Fruit fly (Drosophila melanogaster): Measurements from ENCODE around the gene CG7991.

Gene CG7991

DNA sequence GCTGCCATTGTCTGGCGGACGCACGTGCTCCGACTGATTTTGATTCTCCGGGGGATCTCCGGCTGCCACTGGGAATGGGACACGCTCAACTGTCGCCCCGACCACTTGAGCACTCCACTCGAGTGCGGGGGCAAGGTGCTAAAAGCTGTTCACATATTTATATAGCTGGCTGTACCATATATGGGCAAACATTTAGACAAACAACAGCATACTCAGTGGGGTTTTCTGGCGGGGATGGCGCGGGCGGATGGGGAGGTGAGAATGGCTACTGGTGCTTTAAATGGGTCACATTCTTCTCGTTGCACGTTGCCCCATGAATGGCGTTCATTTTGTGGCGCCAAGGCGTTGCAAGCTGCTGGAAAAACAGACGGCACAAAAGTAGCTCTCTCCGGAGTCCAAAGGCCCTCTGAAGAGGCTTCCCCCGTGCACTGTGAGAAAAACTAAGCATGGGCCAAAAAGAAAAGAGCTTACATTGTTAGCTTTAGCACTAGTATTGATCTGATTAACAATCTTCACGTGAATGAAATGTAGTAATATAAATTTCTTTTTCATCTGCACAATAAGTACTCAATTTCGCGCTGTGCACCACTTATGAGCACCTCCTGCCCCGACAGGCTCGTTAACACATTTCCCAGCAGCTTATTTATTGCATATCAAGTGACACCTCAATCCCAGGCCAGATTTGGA, 16.4 kb downstream of the CG7991 start (continued):
- TF ChIP-seq dac (GFP tag; optimal IDR thresholded peaks at IDR 0.05) = peak; percentile 18
- peak; percentile 87 for TF ChIP-seq CG3919 (GFP tag; optimal IDR thresholded peaks at IDR 0.05)
- peak; percentile 72 for TF ChIP-seq CG7368 (GFP tag; optimal IDR thresholded peaks at IDR 0.05)
- TF ChIP-seq Sox102F (GFP tag; optimal IDR thresholded peaks at IDR 0.05) = peak; percentile 27
- peak; percentile 48 for TF ChIP-seq CG8632 (GFP tag; optimal IDR thresholded peaks at IDR 0.05)
- peak; percentile 88 for TF ChIP-seq CG6163 (GFP tag; IDR thresholded peaks at IDR 0.05)
- peak; percentile 78 for TF ChIP-seq CG3032 (tag; optimal IDR thresholded peaks at IDR 0.05)
- TF ChIP-seq CG10631 (GFP tag; optimal IDR thresholded peaks at IDR 0.05) = peak; percentile 77
- peak; percentile 80 for TF ChIP-seq Hr4 (GFP tag; optimal IDR thresholded peaks at IDR 0.05)

DNA sequence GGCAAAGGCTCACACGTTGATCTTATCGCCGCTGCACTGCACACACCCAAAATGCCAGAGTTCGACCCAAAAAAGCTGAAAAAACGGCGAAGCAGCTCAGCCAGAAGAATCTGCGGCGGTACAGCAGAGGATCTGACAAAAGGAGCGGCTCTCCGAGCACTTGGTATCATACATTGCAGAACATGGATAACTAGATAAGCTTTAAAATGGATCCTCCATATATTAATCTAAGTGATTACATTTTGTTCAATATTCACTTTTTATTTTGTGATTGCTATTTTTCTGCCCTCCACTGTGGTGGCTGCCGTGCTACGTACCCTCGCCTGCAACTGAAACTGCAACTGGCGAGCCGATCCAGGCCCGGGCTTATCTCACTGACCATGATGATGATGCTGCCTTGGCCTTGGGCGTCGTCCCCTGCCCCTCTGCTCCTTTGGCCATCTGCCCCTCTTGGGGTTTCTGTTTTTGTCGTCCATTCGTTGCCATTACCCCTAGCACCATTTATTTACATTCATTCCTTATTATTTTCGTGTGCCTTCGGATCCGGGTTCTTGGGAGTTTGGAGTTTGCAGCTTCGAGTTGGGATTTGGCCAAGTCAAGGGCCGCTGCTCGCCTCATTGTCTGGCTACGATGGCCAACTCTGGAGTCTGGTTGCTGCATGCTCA, 17.7 kb downstream of the CG7991 start:
- TF ChIP-seq CG10669 (GFP tag; optimal IDR thresholded peaks at IDR 0.05) (peak; percentile 83), fkh (GFP tag; optimal IDR thresholded peaks at IDR 0.05) (no peak), Ets96B (tag; optimal IDR thresholded peaks at IDR 0.05) (peak; percentile 84), CG6163 (GFP tag; IDR thresholded peaks at IDR 0.05) (peak; percentile 96), CG6792 (GFP tag; optimal IDR thresholded peaks at IDR 0.05) (peak; percentile 92), Hr39 (GFP tag; optimal IDR thresholded peaks at IDR 0.05) (peak; percentile 94), OdsH (GFP tag; optimal IDR thresholded peaks at IDR 0.05) (peak; percentile 89), Sox14 (GFP tag; optimal IDR thresholded peaks at IDR 0.05) (peak; percentile 93), CG9139 (GFP tag; optimal IDR thresholded peaks at IDR 0.05) (peak; percentile 70), net (GFP tag; optimal IDR thresholded peaks at IDR 0.05) (peak; percentile 87), svp (GFP tag) (peak; percentile 96), CG31627 (GFP tag; optimal IDR thresholded peaks at IDR 0.05) (peak; percentile 93), dac (GFP tag; optimal IDR thresholded peaks at IDR 0.05) (peak; percentile 43), cyc (GFP tag; optimal IDR thresholded peaks at IDR 0.05) (peak; percentile 87), CG6276 (GFP tag; optimal IDR thresholded peaks at IDR 0.05) (peak; percentile 48), CG32006 (GFP tag; optimal IDR thresholded peaks at IDR 0.05) (peak; percentile 87), Gug (GFP tag; IDR thresholded peaks at IDR 0.05) (peak; percentile 76), Smox (GFP tag; optimal IDR thresholded peaks at IDR 0.05) (peak; percentile 88), CG8632 (GFP tag; optimal IDR thresholded peaks at IDR 0.05) (peak; percentile 88), CG1621 (tag; optimal IDR thresholded peaks at IDR 0.05) (peak; percentile 89), Met (GFP tag; optimal IDR thresholded peaks at IDR 0.05) (peak; percentile 93), CG6854 (GFP tag; optimal IDR thresholded peaks at IDR 0.05) (peak; percentile 84), Hr38 (GFP tag; optimal IDR thresholded peaks at IDR 0.05) (no peak), CG34406 (GFP tag; optimal IDR thresholded peaks at IDR 0.05) (peak; percentile 87), fd85E (GFP tag; optimal IDR thresholded peaks at IDR 0.05) (peak; percentile 8), Blimp-1 (GFP tag; optimal IDR thresholded peaks at IDR 0.05) (peak; percentile 73), CG8319 (GFP tag; optimal IDR thresholded peaks at IDR 0.05) (peak; percentile 86), CG11294 (GFP tag; IDR thresholded peaks at IDR 0.05) (0 out of 2 replicates have a peak, but pooled peaks have one; percentile 41), salr (GFP tag; optimal IDR thresholded peaks at IDR 0.05) (peak; percentile 73 to 83), vri (GFP tag; optimal IDR thresholded peaks at IDR 0.05) (peak; percentile 89), CG10631 (GFP tag; optimal IDR thresholded peaks at IDR 0.05) (peak; percentile 91), eg (GFP tag; IDR thresholded peaks at IDR 0.05) (peak; percentile 79), CG8119 (GFP tag; IDR thresholded peaks at IDR 0.05) (peak; percentile 87), CG11762 (GFP tag; optimal IDR thresholded peaks at IDR 0.05; ENCODE audit: insufficient read depth) (peak; percentile 70), spab (GFP tag; optimal IDR thresholded peaks at IDR 0.05) (peak; percentile 84), dsx (GFP tag; optimal IDR thresholded peaks at IDR 0.05; ENCODE audit: poor library complexity, severe bottlenecking) (peak; percentile 78), Eip78C (GFP tag) (peak; percentile 95), CG7368 (GFP tag; optimal IDR thresholded peaks at IDR 0.05) (peak; percentile 83), Hr4 (GFP tag; optimal IDR thresholded peaks at IDR 0.05) (peak; percentile 78), pdm3 (GFP tag; optimal IDR thresholded peaks at IDR 0.05) (peak; percentile 90), esn (GFP tag; optimal IDR thresholded peaks at IDR 0.05) (peak; percentile 94), achi (GFP tag; optimal IDR thresholded peaks at IDR 0.05) (peak; percentile 87), CG3919 (GFP tag; optimal IDR thresholded peaks at IDR 0.05) (peak; percentile 87), CG4318 (GFP tag; optimal IDR thresholded peaks at IDR 0.05) (peak; percentile 58)

Measured in whole organism, prepupa.